Fruit fly (Drosophila melanogaster) whole organism, embryonic: Measurements from ENCODE around the gene CG15772.

Experiments used
- ATbp ChIP-seq: fragments of 200-800 bp; sonication (Bioruptor generic); optimal IDR thresholded peaks from 2 replicates; lab custom pipeline; 2017; ENCODE audit warnings: missing biosample characterization, mild to moderate bottlenecking, missing genetic modification characterization, missing genetic modification reagents
- Antp ChIP-seq: fragments of 200-800 bp; sonication (Bioruptor generic); optimal IDR thresholded peaks from 3 replicates; lab custom pipeline; 2016; ENCODE audit warnings: missing biosample characterization, missing genetic modification characterization
- Blimp-1 ChIP-seq: fragments of 200-800 bp; sonication (Bioruptor generic); optimal IDR thresholded peaks from 3 replicates; lab custom pipeline; 2018; ENCODE audit warnings: missing biosample characterization, missing genetic modification characterization, mild to moderate bottlenecking, moderate library complexity, missing genetic modification reagents
- CG10267 ChIP-seq: fragments of 200-800 bp; sonication (Bioruptor generic); optimal IDR thresholded peaks from 2 replicates; lab custom pipeline; 2018; ENCODE audit warnings: missing biosample characterization, mild to moderate bottlenecking, missing genetic modification characterization, moderate library complexity
- CG10431 ChIP-seq: fragments of 200-800 bp; sonication (Bioruptor generic); optimal IDR thresholded peaks from 3 replicates; lab custom pipeline; 2018; ENCODE audit warnings: missing biosample characterization, mild to moderate bottlenecking, missing genetic modification characterization
- CG12942 ChIP-seq: fragments of 200-800 bp; sonication (Bioruptor generic); optimal IDR thresholded peaks from 3 replicates; lab custom pipeline; 2016; ENCODE audit warnings: missing biosample characterization, missing genetic modification characterization
- CG14667 ChIP-seq: fragments of 200-800 bp; sonication (Bioruptor generic); IDR thresholded peaks from 2 replicates; pipeline ENCODE4 v1.3.6; 2022; ENCODE audit warnings: missing biosample characterization, missing genetic modification characterization
- CG15479 ChIP-seq: fragments of 200-800 bp; sonication (Bioruptor generic); optimal IDR thresholded peaks from 3 replicates; lab custom pipeline; 2019; ENCODE audit warnings: missing biosample characterization, mild to moderate bottlenecking, missing genetic modification characterization, moderate library complexity
- CG15601 ChIP-seq: fragments of 200-800 bp; sonication (Bioruptor generic); optimal IDR thresholded peaks from 3 replicates; lab custom pipeline; 2019; ENCODE audit warnings: missing biosample characterization, mild to moderate bottlenecking, missing genetic modification characterization, moderate library complexity
- CG2678 ChIP-seq: fragments of 200-800 bp; sonication (Bioruptor generic); optimal IDR thresholded peaks from 3 replicates; lab custom pipeline; 2019; ENCODE audit warnings: missing biosample characterization, mild to moderate bottlenecking, missing genetic modification characterization, moderate library complexity
- CG3726 ChIP-seq: fragments of 200-800 bp; sonication (Bioruptor generic); IDR thresholded peaks from 3 replicates; pipeline ENCODE4, ENCODE4 v1.3.6; 2022; ENCODE audit warnings: missing biosample characterization, missing genetic modification characterization
- CG6272 ChIP-seq: fragments of 200-800 bp; sonication (Bioruptor generic); IDR thresholded peaks from 2 replicates; pipeline ENCODE4 v1.3.6; 2022; ENCODE audit warnings: missing biosample characterization, missing genetic modification characterization
- CG6791 ChIP-seq: fragments of 200-800 bp; sonication (Bioruptor generic); IDR thresholded peaks from 3 replicates; pipeline ENCODE4 v1.3.6; 2022; ENCODE audit warnings: missing biosample characterization, missing genetic modification characterization; ENCODE audit not compliant: partially characterized antibody
- CG8290 ChIP-seq, 3 experiments: fragments of 200-800 bp; sonication (Bioruptor generic); optimal IDR thresholded peaks; 2 replicates each; lab custom pipeline; 2016 to 2019; ENCODE audit warnings: missing biosample characterization in 3 of 3, missing genetic modification characterization in 3 of 3, mild to moderate bottlenecking in 2 of 3, moderate library complexity in 1 of 3
- Deaf1 ChIP-seq: fragments of 200-800 bp; optimal IDR thresholded peaks from 3 replicates; lab custom pipeline; 2019; ENCODE audit warnings: missing biosample characterization, mild to moderate bottlenecking, missing genetic modification characterization, moderate library complexity
- Dip2 ChIP-seq: fragments of 200-800 bp; sonication (Bioruptor generic); IDR thresholded peaks from 2 replicates; pipeline ENCODE4 v1.3.6; 2022; ENCODE audit warnings: missing biosample characterization, missing genetic modification characterization
- Dp ChIP-seq: fragments of 200-800 bp; sonication (Bioruptor generic); optimal IDR thresholded peaks from 2 replicates; lab custom pipeline; 2018; ENCODE audit warnings: missing biosample characterization, mild to moderate bottlenecking, missing genetic modification characterization, moderate library complexity
- Med ChIP-seq: fragments of 200-800 bp; sonication (Bioruptor generic); peaks from one replicate; lab custom pipeline; 2016; ENCODE audit warnings: missing biosample characterization, missing genetic modification characterization, mild to moderate bottlenecking, inconsistent platforms, moderate library complexity
- Ptx1 ChIP-seq: fragments of 200-800 bp; sonication (Bioruptor generic); IDR thresholded peaks from 2 replicates; pipeline ENCODE4 v1.3.6; 2022; ENCODE audit warnings: missing biosample characterization, missing genetic modification characterization
- Ssrp ChIP-seq: fragments of 200-800 bp; sonication (Bioruptor generic); optimal IDR thresholded peaks from 2 replicates; lab custom pipeline; 2018; ENCODE audit warnings: missing biosample characterization, mild to moderate bottlenecking, missing genetic modification characterization, moderate library complexity
- Xrp1 ChIP-seq: fragments of 200-800 bp; sonication (Bioruptor generic); IDR thresholded peaks from 2 replicates; pipeline ENCODE4 v1.3.6; 2022; ENCODE audit warnings: missing biosample characterization, missing genetic modification characterization
- ac ChIP-seq: fragments of 200-800 bp; sonication (Bioruptor generic); optimal IDR thresholded peaks from 3 replicates; lab custom pipeline; 2017; ENCODE audit warnings: missing biosample characterization, mild to moderate bottlenecking, missing genetic modification characterization
- bsh ChIP-seq, 2 experiments: fragments of 200-800 bp; sonication (Bioruptor generic); optimal IDR thresholded peaks; 2 replicates each; lab custom pipeline; 2017 to 2018; ENCODE audit warnings: mild to moderate bottlenecking in 2 of 2, missing biosample characterization in 2 of 2, missing genetic modification characterization in 2 of 2, moderate library complexity in 1 of 2
- dati ChIP-seq: fragments of 200-800 bp; sonication (Bioruptor generic); IDR thresholded peaks from 2 replicates; pipeline ENCODE4 v1.3.6; 2022; ENCODE audit warnings: missing biosample characterization, missing genetic modification characterization
- dimm ChIP-seq: fragments of 200-800 bp; sonication (Bioruptor generic); IDR thresholded peaks from 2 replicates; pipeline ENCODE4 v1.3.6; 2022; ENCODE audit warnings: missing biosample characterization, missing genetic modification characterization
- dpn ChIP-seq, 2 experiments: fragments of 200-800 bp; sonication (Bioruptor generic); optimal IDR thresholded peaks; 3 replicates each; lab custom pipeline; 2016; ENCODE audit warnings: missing biosample characterization in 2 of 2, missing genetic modification characterization in 2 of 2
- eve ChIP-seq, 2 experiments: fragments of >200 bp; optimal IDR thresholded peaks; 2 replicates each; lab custom pipeline; 2017; ENCODE audit warnings: missing biosample characterization in 2 of 2, missing genetic modification characterization in 2 of 2
- eyg ChIP-seq: fragments of 200-800 bp; sonication (Bioruptor generic); optimal IDR thresholded peaks from 3 replicates; lab custom pipeline; 2016; ENCODE audit warnings: missing biosample characterization, missing genetic modification characterization
- fd3F ChIP-seq: fragments of 200-800 bp; sonication (Bioruptor generic); optimal IDR thresholded peaks from 2 replicates; lab custom pipeline; 2018; ENCODE audit warnings: missing biosample characterization, mild to moderate bottlenecking, missing genetic modification characterization, moderate library complexity
- ftz-f1 ChIP-seq: fragments of 200-800 bp; sonication (Bioruptor generic); optimal IDR thresholded peaks from 2 replicates; lab custom pipeline; 2016; ENCODE audit warnings: missing biosample characterization, missing genetic modification characterization
- gem ChIP-seq: fragments of 200-800 bp; sonication (Bioruptor generic); optimal IDR thresholded peaks from 2 replicates; lab custom pipeline; 2019; ENCODE audit warnings: missing biosample characterization, mild to moderate bottlenecking, missing genetic modification characterization, moderate library complexity
- grn ChIP-seq: fragments of 200-800 bp; sonication (Bioruptor generic); optimal IDR thresholded peaks from 3 replicates; lab custom pipeline; 2017; ENCODE audit warnings: missing biosample characterization, missing genetic modification characterization
- kni ChIP-seq: fragments of 200-800 bp; sonication (Bioruptor generic); optimal IDR thresholded peaks from 3 replicates; lab custom pipeline; 2017; ENCODE audit warnings: mild to moderate bottlenecking, missing biosample characterization, missing genetic modification reagents, missing genetic modification characterization
- nom ChIP-seq: fragments of 200-800 bp; sonication (Bioruptor generic); optimal IDR thresholded peaks from 2 replicates; lab custom pipeline; 2017; ENCODE audit warnings: missing biosample characterization, missing genetic modification characterization, mild to moderate bottlenecking, moderate library complexity, missing genetic modification reagents
- otp ChIP-seq: fragments of 200-800 bp; sonication (Bioruptor generic); IDR thresholded peaks from 3 replicates; pipeline ENCODE4, ENCODE4 v1.3.6; 2022; ENCODE audit warnings: missing biosample characterization, missing genetic modification characterization
- peb ChIP-seq: fragments of 200-800 bp; sonication (Bioruptor generic); IDR thresholded peaks from 2 replicates; pipeline ENCODE4 v1.3.6; 2022; ENCODE audit warnings: missing biosample characterization, missing genetic modification characterization
- sens ChIP-seq: fragments of 200-800 bp; sonication (Bioruptor generic); peaks from one replicate; lab custom pipeline; 2016; ENCODE audit warnings: missing biosample characterization, missing genetic modification characterization
- sqz ChIP-seq: fragments of 200-800 bp; sonication (Bioruptor generic); optimal IDR thresholded peaks from 3 replicates; lab custom pipeline; 2018; ENCODE audit warnings: missing biosample characterization, mild to moderate bottlenecking, missing genetic modification characterization

The CG15772 gene

dm6 chrX:5764001-5764892 is 12.2 kb downstream of the CG15772 start, which contains the start of the genes MAPk-Ak2 and CG42699 (continued):
- no peak for TF ChIP-seq ftz-f1 (GFP tag; lab: Kevin White, UChicago)
- peak; percentile 77 for TF ChIP-seq CG12942 (GFP tag; lab: Kevin White, UChicago)
- peak; percentile 46 for TF ChIP-seq CG10267 (tag; lab: Kevin White, UChicago)
- TF ChIP-seq, all 482 proteins: peak for 382

- TF ChIP-seq grn (GFP tag; lab: Kevin White, UChicago): peak; percentile 94
- TF ChIP-seq bsh (GFP tag; optimal IDR thresholded peaks at IDR 0.05; lab: Kevin White, UChicago): no peak
- no peak for TF ChIP-seq ac (GFP tag; lab: Kevin White, UChicago)
- no peak for TF ChIP-seq fd3F (GFP tag; lab: Kevin White, UChicago)
- TF ChIP-seq gem: no peak
- TF ChIP-seq CG14667: no peak
- TF ChIP-seq eyg: no peak
- TF ChIP-seq Med (GFP tag; lab: Kevin White, UChicago): peak; percentile 46
- TF ChIP-seq CG6272 (GFP tag; lab: Robert Waterston, UW): no peak
- no peak for TF ChIP-seq kni (GFP tag; lab: Kevin White, UChicago)
- TF ChIP-seq Dip2 (GFP tag; lab: Robert Waterston, UW): no peak
- no peak for TF ChIP-seq CG6791 (GFP tag; lab: Robert Waterston, UW)
- TF ChIP-seq CG15479 (GFP tag; lab: Kevin White, UChicago): no peak
- no peak for TF ChIP-seq CG10431 (GFP tag; lab: Kevin White, UChicago)
These were observed 14.7 kb downstream of the CG15772 start for dm6 chrX:5766732-5767131.

dm6 chrX:5768602-5769251 is 16.7 kb downstream of the CG15772 start:
- TF ChIP-seq CG15601 (tag; lab: Kevin White, UChicago) (peak; percentile 20), Antp (GFP tag; lab: Kevin White, UChicago) (no peak), Deaf1 (tag; lab: Kevin White, UChicago) (peak; percentile 44), sens (GFP tag; lab: Kevin White, UChicago) (peak; percentile 73), Blimp-1 (GFP tag; lab: Kevin White, UChicago) (peak; percentile 53), Dp (GFP tag; lab: Kevin White, UChicago) (no peak), Xrp1 (GFP tag; lab: Robert Waterston, UW) (peak; percentile 41; the same call in 1 of the 2 replicates), dati (no peak), Med (GFP tag; lab: Kevin White, UChicago) (peak; percentile 8), dpn (GFP tag; optimal IDR thresholded peaks at IDR 0.05; lab: Kevin White, UChicago) (no peak), CG8290 (GFP tag; optimal IDR thresholded peaks at IDR 0.05; lab: Kevin White, UChicago) (peak; percentile 36), CG8290 (tag; optimal IDR thresholded peaks at IDR 0.05; lab: Kevin White, UChicago) (no peak), eve (GFP tag; optimal IDR thresholded peaks at IDR 0.05; lab: Kevin White, UChicago) (peak in 1 of 2 experiments; percentile 21), nom (GFP tag; lab: Kevin White, UChicago) (peak; percentile 87), sqz (peak; percentile 39), Ssrp (tag; lab: Kevin White, UChicago) (no peak), ATbp (GFP tag; lab: Kevin White, UChicago) (peak; percentile 16), CG2678 (tag; lab: Kevin White, UChicago) (no peak), Ptx1 (GFP tag; lab: Robert Waterston, UW) (no peak), CG3726 (GFP tag; lab: Robert Waterston, UW) (no peak), kni (GFP tag; lab: Kevin White, UChicago) (peak; percentile 53), otp (GFP tag; lab: Robert Waterston, UW) (0 out of 3 replicates have a peak, but pooled peaks have one; percentile 55), dimm (GFP tag; lab: Robert Waterston, UW) (no peak), peb (no peak)
